Fruit fly (Drosophila melanogaster) whole organism, embryonic: ENCODE data around the gene Idh3b.
A peak's percentile ranks its signal among the peaks of the same experiment; 100 is the strongest.

ENCODE experiments used
- CG10654 ChIP-seq: fragments of 200-800 bp; sonication (Bioruptor generic); optimal IDR thresholded peaks from 2 replicates; lab custom pipeline; 2016; ENCODE audit warnings: missing biosample characterization, missing genetic modification characterization
- CG13775 ChIP-seq: fragments of 200-800 bp; sonication (Bioruptor generic); optimal IDR thresholded peaks from 3 replicates; lab custom pipeline; 2017; ENCODE audit warnings: missing biosample characterization, mild to moderate bottlenecking, missing genetic modification characterization
- CG17328 ChIP-seq: fragments of 200-800 bp; sonication (Bioruptor generic); IDR thresholded peaks from 2 replicates; pipeline ENCODE4 v1.3.6; 2022; ENCODE audit warnings: missing biosample characterization, missing genetic modification characterization
- CG17829 ChIP-seq: fragments of 200-800 bp; optimal IDR thresholded peaks from 2 replicates; lab custom pipeline; 2019; ENCODE audit warnings: missing biosample characterization, mild to moderate bottlenecking, missing genetic modification characterization, moderate library complexity
- CG1832 ChIP-seq: fragments of 200-800 bp; sonication (Bioruptor generic); optimal IDR thresholded peaks from 2 replicates; lab custom pipeline; 2017; ENCODE audit warnings: missing biosample characterization, mild to moderate bottlenecking, missing genetic modification characterization, inconsistent platforms
- CG30431 ChIP-seq: fragments of 200-800 bp; sonication (Bioruptor generic); optimal IDR thresholded peaks from 2 replicates; lab custom pipeline; 2017; ENCODE audit warnings: missing biosample characterization, missing genetic modification characterization
- CG3995 ChIP-seq: fragments of 200-800 bp; sonication (Bioruptor generic); optimal IDR thresholded peaks from 3 replicates; lab custom pipeline; 2016; ENCODE audit warnings: missing biosample characterization, missing genetic modification characterization
- CG6683 ChIP-seq: fragments of 200-800 bp; sonication (Bioruptor generic); optimal IDR thresholded peaks from 2 replicates; lab custom pipeline; 2017; ENCODE audit warnings: missing biosample characterization, mild to moderate bottlenecking, missing genetic modification characterization, missing genetic modification reagents
- CG7372 ChIP-seq: fragments of 200-800 bp; sonication (Bioruptor generic); IDR thresholded peaks from 2 replicates; pipeline ENCODE4 v1.3.6; 2022; ENCODE audit warnings: missing biosample characterization, missing genetic modification characterization
- CG9876 ChIP-seq: fragments of 200-800 bp; sonication (Bioruptor generic); optimal IDR thresholded peaks from 2 replicates; lab custom pipeline; 2016; ENCODE audit warnings: missing biosample characterization, missing genetic modification characterization
- D ChIP-seq, 2 experiments: fragments of 200-800 bp in 1 of 2; fragments of >200 bp in 1 of 2; sonication (Bioruptor generic) in 1 of 2; optimal IDR thresholded peaks; 2 replicates in 1 of 2; 3 replicates in 1 of 2; lab custom pipeline; 2017; ENCODE audit warnings: mild to moderate bottlenecking in 1 of 2, missing biosample characterization in 1 of 2, missing genetic modification characterization in 1 of 2, missing genetic modification reagents in 1 of 2
- Dek ChIP-seq: fragments of 200-800 bp; sonication (Bioruptor generic); optimal IDR thresholded peaks from 3 replicates; lab custom pipeline; 2019; ENCODE audit warnings: missing biosample characterization, mild to moderate bottlenecking, missing genetic modification characterization, moderate library complexity
- Drgx ChIP-seq: fragments of 200-800 bp; sonication (Bioruptor generic); IDR thresholded peaks from 2 replicates; pipeline ENCODE4 v1.3.6; 2022; ENCODE audit warnings: missing biosample characterization, missing genetic modification characterization
- Ets65A ChIP-seq: fragments of 200-800 bp; sonication (Bioruptor generic); peaks from one replicate; lab custom pipeline; 2016; ENCODE audit warnings: missing biosample characterization, missing genetic modification characterization
- Fer1 ChIP-seq: fragments of 200-800 bp; sonication (Bioruptor generic); optimal IDR thresholded peaks from 2 replicates; lab custom pipeline; 2017; ENCODE audit warnings: missing biosample characterization, mild to moderate bottlenecking, missing genetic modification characterization
- Hand ChIP-seq: fragments of 200-800 bp; sonication (Bioruptor generic); optimal IDR thresholded peaks from 2 replicates; lab custom pipeline; 2017; ENCODE audit warnings: mild to moderate bottlenecking, missing biosample characterization, missing genetic modification reagents, missing genetic modification characterization
- Med ChIP-seq: fragments of 200-800 bp; sonication (Bioruptor generic); peaks from one replicate; lab custom pipeline; 2016; ENCODE audit warnings: missing biosample characterization, missing genetic modification characterization, mild to moderate bottlenecking, inconsistent platforms, moderate library complexity
- Neu2 ChIP-seq: fragments of 200-800 bp; sonication (Bioruptor generic); optimal IDR thresholded peaks from 3 replicates; lab custom pipeline; 2016; ENCODE audit warnings: missing biosample characterization, missing genetic modification characterization, borderline replicate concordance
- Oli ChIP-seq: fragments of 200-800 bp; sonication (Bioruptor generic); optimal IDR thresholded peaks from 2 replicates; lab custom pipeline; 2018; ENCODE audit warnings: missing biosample characterization, mild to moderate bottlenecking, missing genetic modification characterization, moderate library complexity
- Ravus ChIP-seq: fragments of 200-800 bp; sonication (Bioruptor generic); IDR thresholded peaks from 2 replicates; pipeline ENCODE4 v1.3.6; 2022; ENCODE audit warnings: missing biosample characterization, missing genetic modification characterization
- Sox100B ChIP-seq: fragments of 200-800 bp; sonication (Bioruptor generic); optimal IDR thresholded peaks from 3 replicates; lab custom pipeline; 2018; ENCODE audit warnings: missing biosample characterization, mild to moderate bottlenecking, missing genetic modification characterization
- Vsx1 ChIP-seq: fragments of 200-800 bp; sonication (Bioruptor generic); optimal IDR thresholded peaks from 2 replicates; lab custom pipeline; 2017; ENCODE audit warnings: missing biosample characterization, mild to moderate bottlenecking, missing genetic modification characterization, missing genetic modification reagents
- Xrp1 ChIP-seq: fragments of 200-800 bp; sonication (Bioruptor generic); IDR thresholded peaks from 2 replicates; pipeline ENCODE4 v1.3.6; 2022; ENCODE audit warnings: missing biosample characterization, missing genetic modification characterization
- ara ChIP-seq: fragments of 200-800 bp; sonication (Bioruptor generic); IDR thresholded peaks from 2 replicates; pipeline ENCODE4 v1.3.6; 2022; ENCODE audit warnings: missing biosample characterization, missing genetic modification characterization
- bigmax ChIP-seq: fragments of 200-800 bp; sonication (Bioruptor generic); optimal IDR thresholded peaks from 2 replicates; lab custom pipeline; 2018; ENCODE audit warnings: missing biosample characterization, mild to moderate bottlenecking, missing genetic modification characterization
- crc ChIP-seq: fragments of 200-800 bp; sonication (Bioruptor generic); optimal IDR thresholded peaks from 2 replicates; lab custom pipeline; 2016; ENCODE audit warnings: missing biosample characterization, missing genetic modification characterization
- fd102C ChIP-seq: fragments of 200-800 bp; sonication (Bioruptor generic); optimal IDR thresholded peaks from 2 replicates; lab custom pipeline; 2018; ENCODE audit warnings: missing biosample characterization, mild to moderate bottlenecking, missing genetic modification characterization, moderate library complexity
- fd64A ChIP-seq: fragments of 200-800 bp; sonication (Bioruptor generic); optimal IDR thresholded peaks from 3 replicates; lab custom pipeline; 2018; ENCODE audit warnings: missing biosample characterization, mild to moderate bottlenecking, missing genetic modification characterization
- gce ChIP-seq: fragments of 200-800 bp; sonication (Bioruptor generic); IDR thresholded peaks from 3 replicates; pipeline ENCODE4 v1.3.6; 2022; ENCODE audit warnings: missing biosample characterization, missing genetic modification characterization
- hb ChIP-seq: fragments of 200-800 bp; sonication (Bioruptor generic); IDR thresholded peaks from 3 replicates; pipeline ENCODE4 v1.3.6; 2022; ENCODE audit warnings: missing biosample characterization, missing genetic modification characterization; ENCODE audit not compliant: partially characterized antibody
- inv ChIP-seq: fragments of 200-800 bp; sonication (Bioruptor generic); IDR thresholded peaks from 2 replicates; pipeline ENCODE4 v1.3.6; 2022; ENCODE audit warnings: missing biosample characterization, missing genetic modification characterization; ENCODE audit not compliant: partially characterized antibody
- jumu ChIP-seq: fragments of 200-800 bp; sonication (Bioruptor generic); optimal IDR thresholded peaks from 3 replicates; lab custom pipeline; 2016; ENCODE audit warnings: missing biosample characterization, missing genetic modification characterization
- lola ChIP-seq, 3 experiments: fragments of >200 bp in 2 of 3; fragments of 200-800 bp in 1 of 3; sonication (Bioruptor generic) in 1 of 3; optimal IDR thresholded peaks; 2 replicates each; lab custom pipeline; 2017 to 2019; ENCODE audit warnings: missing biosample characterization in 3 of 3, missing genetic modification characterization in 3 of 3, mild to moderate bottlenecking in 1 of 3, moderate library complexity in 1 of 3
- nmo ChIP-seq: fragments of 200-800 bp; sonication (Bioruptor generic); optimal IDR thresholded peaks from 2 replicates; lab custom pipeline; 2018; ENCODE audit warnings: missing biosample characterization, mild to moderate bottlenecking, missing genetic modification characterization, moderate library complexity
- run ChIP-seq: fragments of 200-800 bp; sonication (Bioruptor generic); optimal IDR thresholded peaks from 3 replicates; lab custom pipeline; 2018; ENCODE audit warnings: missing biosample characterization, mild to moderate bottlenecking, missing genetic modification characterization
- sc ChIP-seq, 3 experiments: fragments of >200 bp in 2 of 3; fragments of 200-800 bp in 1 of 3; sonication (Bioruptor generic) in 1 of 3; optimal IDR thresholded peaks; 2 replicates in 2 of 3; 3 replicates in 1 of 3; lab custom pipeline; 2017; ENCODE audit warnings: mild to moderate bottlenecking in 1 of 3, missing biosample characterization in 1 of 3, missing genetic modification characterization in 1 of 3, missing genetic modification reagents in 1 of 3
- sens ChIP-seq: fragments of 200-800 bp; sonication (Bioruptor generic); peaks from one replicate; lab custom pipeline; 2016; ENCODE audit warnings: missing biosample characterization, missing genetic modification characterization
- sima ChIP-seq: fragments of 200-800 bp; sonication (Bioruptor generic); optimal IDR thresholded peaks from 2 replicates; lab custom pipeline; 2016; ENCODE audit warnings: missing biosample characterization, missing genetic modification characterization
- zen2 ChIP-seq: fragments of 200-800 bp; sonication (Bioruptor generic); IDR thresholded peaks from 3 replicates; pipeline ENCODE4 v1.3.6; 2022; ENCODE audit warnings: missing biosample characterization, missing genetic modification characterization; ENCODE audit not compliant: partially characterized antibody

Idh3b gene

DNA sequence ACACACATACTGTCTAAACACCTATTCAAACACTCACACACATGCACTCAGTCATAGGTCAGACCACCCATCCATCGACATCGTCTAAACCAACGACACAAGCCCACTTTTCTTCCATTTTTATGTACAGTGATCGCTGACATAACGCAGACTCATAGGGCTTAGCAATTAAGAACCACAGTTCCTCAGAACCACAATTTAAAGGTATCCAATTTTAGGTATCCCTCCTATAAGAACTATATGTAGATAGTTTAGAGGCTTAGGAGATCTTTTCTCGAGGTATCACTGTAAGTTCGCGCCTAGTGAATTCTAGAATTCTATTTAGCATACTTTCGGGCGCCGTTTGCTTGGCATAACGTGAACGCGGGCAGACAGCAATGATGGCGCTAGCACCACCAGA, 26.3 kb downstream of the Idh3b start (continued):
- TF ChIP-seq CG6683 (no peak), Fer1 (GFP tag; lab: Kevin White, UChicago) (no peak), CG13775 (GFP tag; lab: Kevin White, UChicago) (no peak)

DNA sequence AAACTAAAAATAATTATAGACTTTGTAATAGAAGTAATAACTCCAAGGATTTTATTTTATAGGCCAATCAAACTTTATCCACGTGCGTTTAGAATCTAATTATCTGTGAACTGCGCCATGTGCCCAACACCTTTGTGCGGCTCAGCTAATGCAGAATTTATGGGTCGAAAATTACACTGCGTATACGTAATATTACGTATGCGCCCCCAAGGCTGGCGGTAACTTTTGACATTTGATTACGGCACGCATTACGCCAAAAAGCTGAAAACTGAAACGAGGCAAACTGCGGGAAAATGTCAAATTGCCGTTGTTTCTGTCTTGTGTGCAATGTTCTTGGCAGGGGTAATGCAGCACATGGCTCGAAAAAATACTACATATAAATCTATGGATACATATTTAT, 27.6 kb downstream of the Idh3b start:
- TF ChIP-seq lola (GFP tag; optimal IDR thresholded peaks at IDR 0.05; lab: Kevin White, UChicago), result no peak
- TF ChIP-seq CG1832 (GFP tag; lab: Kevin White, UChicago), result no peak
- peak; percentile 65 for TF ChIP-seq CG7372 (GFP tag; lab: Robert Waterston, UW)
- no peak for TF ChIP-seq bigmax (GFP tag; lab: Kevin White, UChicago)
- TF ChIP-seq gce, result no peak
- no peak for TF ChIP-seq Neu2 (GFP tag; lab: Kevin White, UChicago)

DNA sequence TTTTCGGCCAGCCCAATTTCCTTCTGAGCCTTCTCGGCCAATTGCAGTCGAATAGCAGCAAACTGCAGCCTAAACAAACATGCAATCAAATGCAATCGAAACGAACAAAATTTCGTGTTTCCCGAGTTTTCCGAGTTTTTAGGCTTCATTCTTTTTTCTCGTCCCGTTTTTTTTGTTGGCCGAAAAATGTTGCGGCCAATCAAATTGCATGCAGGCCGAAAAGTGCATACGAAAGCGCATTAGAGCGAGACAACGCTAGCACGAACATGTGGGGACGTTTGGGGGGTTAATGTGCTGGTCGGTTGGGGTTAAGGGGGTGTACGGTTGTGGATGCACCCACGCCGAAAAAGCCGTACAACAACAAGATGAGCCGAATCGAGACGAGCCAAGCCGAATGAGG, 29.4 kb downstream of the Idh3b start:
- TF ChIP-seq inv (GFP tag; lab: Robert Waterston, UW) (no peak), crc (GFP tag; lab: Kevin White, UChicago) (no peak), Drgx (GFP tag; lab: Robert Waterston, UW) (peak; percentile 45; the same call in 1 of the 2 replicates), Ets65A (GFP tag; lab: Kevin White, UChicago) (peak; percentile 46)
- TF ChIP-seq, all 482 proteins: peak for 2

DNA sequence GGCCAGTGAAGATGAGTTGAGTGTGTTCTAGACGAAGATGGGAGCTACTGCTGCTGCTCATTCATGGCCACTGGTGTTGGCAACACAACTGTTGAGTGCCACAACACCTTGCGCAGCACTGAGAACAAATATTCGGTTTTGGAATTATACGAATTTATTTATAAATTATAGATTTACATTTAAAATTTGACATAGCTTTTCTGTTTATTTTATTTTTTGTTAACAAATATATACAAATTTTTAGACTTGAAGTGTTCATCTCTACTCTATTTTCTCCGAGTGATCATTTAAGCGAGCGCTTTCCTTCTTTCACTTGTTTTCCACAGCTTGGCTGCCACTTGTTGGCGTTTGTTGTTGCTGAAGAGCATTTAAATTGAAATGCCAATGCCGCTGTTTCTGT, 31.6 kb downstream of the Idh3b start:
- TF ChIP-seq run, result no peak
- no peak for TF ChIP-seq sc (optimal IDR thresholded peaks at IDR 0.05; lab: Kevin White, UChicago)
- no peak for TF ChIP-seq sc (GFP tag; optimal IDR thresholded peaks at IDR 0.05; lab: Kevin White, UChicago)
- no peak for TF ChIP-seq CG17829
- TF ChIP-seq CG9876 (GFP tag; lab: Kevin White, UChicago), result no peak
- TF ChIP-seq zen2 (GFP tag; lab: Robert Waterston, UW), result no peak
- TF ChIP-seq nmo (GFP tag; lab: Kevin White, UChicago), result no peak
- no peak for TF ChIP-seq hb (GFP tag; lab: Robert Waterston, UW)
- TF ChIP-seq jumu, result no peak
- no peak for TF ChIP-seq fd102C (GFP tag; lab: Kevin White, UChicago)
- TF ChIP-seq Drgx (GFP tag; lab: Robert Waterston, UW), result peak; percentile 25; the same call in 1 of the 2 replicates
- TF ChIP-seq CG17328 (GFP tag; lab: Robert Waterston, UW), result no peak
- TF ChIP-seq Ravus (GFP tag; lab: Robert Waterston, UW), result no peak
- no peak for TF ChIP-seq CG7372 (GFP tag; lab: Robert Waterston, UW)
- TF ChIP-seq sens, result peak; percentile 16
- no peak for TF ChIP-seq CG3995
- no peak for TF ChIP-seq CG10654
- no peak for TF ChIP-seq Hand (GFP tag; lab: Kevin White, UChicago)
- no peak for TF ChIP-seq Sox100B (GFP tag; lab: Kevin White, UChicago)

DNA sequence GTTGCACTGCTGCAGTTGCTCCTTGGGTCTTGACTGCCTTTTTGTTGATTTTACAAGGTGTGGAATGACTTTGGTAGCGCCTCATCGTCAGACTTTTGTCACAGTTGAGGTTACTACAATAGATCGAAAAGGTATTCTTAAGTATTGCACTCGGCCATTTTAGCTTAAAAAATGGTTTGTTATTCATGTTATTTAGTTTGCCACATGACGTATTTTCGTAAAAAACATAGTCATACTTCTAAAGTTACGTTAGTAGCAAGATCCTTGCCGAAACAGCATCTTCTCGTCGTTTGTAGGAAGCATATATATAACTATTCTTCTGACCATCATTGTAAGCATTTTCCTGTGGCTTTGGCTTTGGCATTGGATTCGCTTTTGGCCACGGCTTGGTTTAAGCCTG, 39.8 kb downstream of the Idh3b start:
- no peak for TF ChIP-seq Vsx1 (GFP tag; lab: Kevin White, UChicago)
- no peak for TF ChIP-seq Dek (tag; lab: Kevin White, UChicago)
- TF ChIP-seq ara (GFP tag; lab: Robert Waterston, UW), result no peak
- no peak for TF ChIP-seq Oli
- TF ChIP-seq Med, result no peak
- no peak for TF ChIP-seq D (optimal IDR thresholded peaks at IDR 0.05; lab: Kevin White, UChicago)
- no peak for TF ChIP-seq D (GFP tag; optimal IDR thresholded peaks at IDR 0.05; lab: Kevin White, UChicago)
- TF ChIP-seq fd64A (GFP tag; lab: Kevin White, UChicago), result no peak
- TF ChIP-seq Xrp1 (GFP tag; lab: Robert Waterston, UW), result no peak
- no peak for TF ChIP-seq sima (GFP tag; lab: Kevin White, UChicago)
- no peak for TF ChIP-seq CG30431 (GFP tag; lab: Kevin White, UChicago)
